Worm (Caenorhabditis elegans) whole organism, late embryonic: ENCODE measurements around the gene F59F3.6.

ENCODE experiments used
- C08G9.2 ChIP-seq: sonication (generic microtip); optimal IDR thresholded peaks from 2 replicates; lab custom pipeline; 2016; ENCODE audit warnings: mild to moderate bottlenecking, missing genetic modification characterization, moderate library complexity, missing compliant biosample characterization
- C38D4.7 ChIP-seq: fragments of 200-800 bp; sonication (Bioruptor generic); optimal IDR thresholded peaks from 2 replicates; lab custom pipeline; 2018; ENCODE audit warnings: mild to moderate bottlenecking, missing genetic modification characterization, moderate library complexity, missing compliant biosample characterization
- F13H6.1 ChIP-seq: sonication (generic microtip); optimal IDR thresholded peaks from 2 replicates; lab custom pipeline; 2016; ENCODE audit warnings: missing genetic modification characterization, missing compliant biosample characterization
- K09A11.1 ChIP-seq: sonication (generic microtip); optimal IDR thresholded peaks from 2 replicates; lab custom pipeline; 2017; ENCODE audit warnings: antibody characterized with exemption, mild to moderate bottlenecking, missing genetic modification characterization, missing compliant biosample characterization; ENCODE audit not compliant: insufficient read depth
- T23F11.4 ChIP-seq: fragments of 200-800 bp; sonication (Bioruptor generic); optimal IDR thresholded peaks from 2 replicates; lab custom pipeline; 2018; ENCODE audit warnings: mild to moderate bottlenecking, missing genetic modification characterization, missing compliant biosample characterization
- Y22D7AL.16 ChIP-seq: sonication (generic microtip); optimal IDR thresholded peaks from 2 replicates; lab custom pipeline; 2016; ENCODE audit warnings: missing genetic modification characterization, missing compliant biosample characterization
- ahr-1 ChIP-seq: sonication (generic microtip); optimal IDR thresholded peaks from 2 replicates; lab custom pipeline; 2016; ENCODE audit warnings: missing genetic modification characterization, missing compliant biosample characterization
- ama-1 ChIP-seq: fragments of 150-350 bp; optimal IDR thresholded peaks from 2 replicates; lab custom pipeline; 2014
- ceh-14 ChIP-seq: sonication (generic microtip); optimal IDR thresholded peaks from 2 replicates; lab custom pipeline; 2016; ENCODE audit warnings: missing genotype, missing genetic modification characterization, missing compliant biosample characterization
- ceh-2 ChIP-seq: sonication (generic microtip); optimal IDR thresholded peaks from 2 replicates; lab custom pipeline; 2016; ENCODE audit warnings: missing genotype, missing genetic modification characterization, missing compliant biosample characterization
- ceh-30 ChIP-seq: fragments of 150-350 bp; optimal IDR thresholded peaks from 2 replicates; lab custom pipeline; 2014; ENCODE audit warnings: missing biosample characterization, missing genetic modification characterization
- ceh-31 ChIP-seq: sonication (generic microtip); optimal IDR thresholded peaks from 2 replicates; lab custom pipeline; 2016; ENCODE audit warnings: missing genetic modification characterization, missing compliant biosample characterization
- ceh-34 ChIP-seq: sonication (generic microtip); optimal IDR thresholded peaks from 2 replicates; lab custom pipeline; 2016; ENCODE audit warnings: mild to moderate bottlenecking, missing genetic modification characterization, missing compliant biosample characterization
- ceh-45 ChIP-seq: fragments of 200-800 bp; sonication (Bioruptor generic); IDR thresholded peaks from 2 replicates; pipeline ENCODE4 v1.3.6; 2022; ENCODE audit warnings: missing genetic modification reagents, missing genetic modification characterization, missing compliant biosample characterization
- ceh-6 ChIP-seq: fragments of 200-800 bp; sonication (Bioruptor generic); optimal IDR thresholded peaks from 2 replicates; lab custom pipeline; 2018; ENCODE audit warnings: mild to moderate bottlenecking, missing genetic modification characterization, missing compliant biosample characterization
- ceh-9 ChIP-seq: sonication (generic microtip); optimal IDR thresholded peaks from 2 replicates; lab custom pipeline; 2016; ENCODE audit warnings: mild to moderate bottlenecking, missing genetic modification characterization, inconsistent platforms, missing compliant biosample characterization
- elt-2 ChIP-seq: sonication (generic microtip); optimal IDR thresholded peaks from 2 replicates; lab custom pipeline; 2016; ENCODE audit warnings: missing genetic modification reagents, missing genetic modification characterization, missing compliant biosample characterization
- elt-4 ChIP-seq: sonication (generic microtip); optimal IDR thresholded peaks from 2 replicates; lab custom pipeline; 2016; ENCODE audit warnings: missing genetic modification characterization, missing compliant biosample characterization
- ets-4 ChIP-seq: sonication (generic microtip); optimal IDR thresholded peaks from 2 replicates; lab custom pipeline; 2016; ENCODE audit warnings: missing genetic modification characterization, missing compliant biosample characterization
- eyg-1 ChIP-seq: sonication (generic microtip); optimal IDR thresholded peaks from 2 replicates; lab custom pipeline; 2016; ENCODE audit warnings: missing genotype, missing genetic modification characterization, missing compliant biosample characterization
- fax-1 ChIP-seq: sonication (generic microtip); optimal IDR thresholded peaks from 2 replicates; lab custom pipeline; 2016; ENCODE audit warnings: missing genotype, missing genetic modification characterization, missing compliant biosample characterization
- fkh-10 ChIP-seq: fragments of 150-350 bp; optimal IDR thresholded peaks from 2 replicates; lab custom pipeline; 2014; ENCODE audit warnings: missing biosample characterization, missing genetic modification reagents, missing genetic modification characterization
- fkh-6 ChIP-seq: sonication (generic microtip); optimal IDR thresholded peaks from 2 replicates; lab custom pipeline; 2016; ENCODE audit warnings: missing genetic modification characterization, missing compliant biosample characterization
- gmeb-2 ChIP-seq: sonication (generic microtip); optimal IDR thresholded peaks from 2 replicates; lab custom pipeline; 2016; ENCODE audit warnings: missing genetic modification characterization, inconsistent platforms, missing compliant biosample characterization
- hlh-13 ChIP-seq: fragments of 200-800 bp; sonication (Bioruptor generic); optimal IDR thresholded peaks from 2 replicates; lab custom pipeline; 2018; ENCODE audit warnings: mild to moderate bottlenecking, missing genetic modification characterization, missing compliant biosample characterization
- hlh-30 ChIP-seq: sonication (generic microtip); optimal IDR thresholded peaks from 2 replicates; lab custom pipeline; 2017; ENCODE audit warnings: antibody characterized with exemption, missing genetic modification characterization, missing compliant biosample characterization; ENCODE audit not compliant: insufficient read depth
- hlh-8 ChIP-seq: sonication (generic microtip); optimal IDR thresholded peaks from 2 replicates; lab custom pipeline; 2016; ENCODE audit warnings: missing genotype, missing genetic modification characterization, missing compliant biosample characterization
- lim-6 ChIP-seq: sonication (generic microtip); optimal IDR thresholded peaks from 2 replicates; lab custom pipeline; 2016; ENCODE audit warnings: missing genetic modification characterization, missing compliant biosample characterization
- lin-11 ChIP-seq: fragments of 200-800 bp; sonication (Bioruptor generic); optimal IDR thresholded peaks from 2 replicates; lab custom pipeline; 2018; ENCODE audit warnings: mild to moderate bottlenecking, missing genetic modification characterization, missing compliant biosample characterization
- madf-2 ChIP-seq: sonication (generic microtip); optimal IDR thresholded peaks from 2 replicates; lab custom pipeline; 2017; ENCODE audit warnings: missing genetic modification characterization, missing compliant biosample characterization
- mec-3 ChIP-seq: sonication (generic microtip); optimal IDR thresholded peaks from 2 replicates; lab custom pipeline; 2016; ENCODE audit warnings: borderline replicate concordance, missing genetic modification characterization, missing compliant biosample characterization
- nfya-1 ChIP-seq: sonication (generic microtip); optimal IDR thresholded peaks from 2 replicates; lab custom pipeline; 2017; ENCODE audit warnings: missing genetic modification characterization, mild to moderate bottlenecking, missing compliant biosample characterization, antibody characterized with exemption, moderate library complexity
- nhr-11 ChIP-seq: fragments of 150-350 bp; optimal IDR thresholded peaks from 2 replicates; lab custom pipeline; 2014; ENCODE audit warnings: missing biosample characterization, missing genetic modification characterization
- npax-4 ChIP-seq: sonication (generic microtip); optimal IDR thresholded peaks from 2 replicates; lab custom pipeline; 2016; ENCODE audit warnings: missing genetic modification characterization, missing compliant biosample characterization
- pat-9 ChIP-seq: fragments of 200-800 bp; sonication (Bioruptor generic); optimal IDR thresholded peaks from 2 replicates; lab custom pipeline; 2018; ENCODE audit warnings: mild to moderate bottlenecking, missing genetic modification characterization, moderate library complexity, missing compliant biosample characterization
- pha-2 ChIP-seq: sonication (generic microtip); optimal IDR thresholded peaks from 2 replicates; lab custom pipeline; 2017; ENCODE audit warnings: mild to moderate bottlenecking, missing genetic modification characterization, missing compliant biosample characterization
- pros-1 ChIP-seq: fragments of 150-350 bp; optimal IDR thresholded peaks from 2 replicates; lab custom pipeline; 2014; ENCODE audit warnings: missing biosample characterization, missing genetic modification reagents, missing genetic modification characterization
- ref-2 ChIP-seq: sonication (generic microtip); optimal IDR thresholded peaks from 2 replicates; lab custom pipeline; 2016; ENCODE audit warnings: missing genetic modification characterization, missing compliant biosample characterization
- sdc-2 ChIP-seq: sonication (generic microtip); optimal IDR thresholded peaks from 2 replicates; lab custom pipeline; 2016; ENCODE audit warnings: missing genotype, missing genetic modification characterization, missing compliant biosample characterization
- sox-2 ChIP-seq: fragments of 200-800 bp; sonication (Bioruptor generic); IDR thresholded peaks from 2 replicates; pipeline ENCODE4 v1.3.6; 2022; ENCODE audit warnings: missing genetic modification reagents, missing genetic modification characterization, missing compliant biosample characterization
- sox-4 ChIP-seq: sonication (generic microtip); optimal IDR thresholded peaks from 2 replicates; lab custom pipeline; 2017; ENCODE audit warnings: mild to moderate bottlenecking, missing genetic modification characterization, inconsistent platforms, missing compliant biosample characterization
- syd-9 ChIP-seq: sonication (generic microtip); optimal IDR thresholded peaks from 2 replicates; lab custom pipeline; 2016; ENCODE audit warnings: mild to moderate bottlenecking, missing genetic modification characterization, moderate library complexity, missing compliant biosample characterization
- tbx-7 ChIP-seq: sonication (generic microtip); optimal IDR thresholded peaks from 2 replicates; lab custom pipeline; 2016; ENCODE audit warnings: missing genotype, missing genetic modification characterization, missing compliant biosample characterization
- unc-3 ChIP-seq, 2 experiments: fragments of 200-800 bp in 1 of 2; sonication (Bioruptor generic) in 1 of 2; sonication (generic microtip) in 1 of 2; conservative IDR thresholded peaks in 1 of 2; optimal IDR thresholded peaks in 1 of 2; 2 replicates each; pipeline versions ENCODE4 v1.3.6 to Lab custom; 2016 to 2022; ENCODE audit warnings: missing compliant biosample characterization in 2 of 2, missing genetic modification characterization in 2 of 2, missing genetic modification reagents in 1 of 2
- unc-42 ChIP-seq: sonication (generic microtip); optimal IDR thresholded peaks from 2 replicates; lab custom pipeline; 2016; ENCODE audit warnings: missing genotype, missing genetic modification characterization, missing compliant biosample characterization
- unc-55 ChIP-seq: sonication (generic microtip); optimal IDR thresholded peaks from 2 replicates; lab custom pipeline; 2017; ENCODE audit warnings: missing biosample characterization, missing genetic modification reagents, missing genetic modification characterization
- unc-86 ChIP-seq: sonication (generic microtip); optimal IDR thresholded peaks from 2 replicates; lab custom pipeline; 2016; ENCODE audit warnings: missing genetic modification characterization, missing compliant biosample characterization
- zip-5 ChIP-seq: sonication (generic microtip); optimal IDR thresholded peaks from 2 replicates; lab custom pipeline; 2016; ENCODE audit warnings: missing genetic modification characterization, missing compliant biosample characterization
- ztf-16 ChIP-seq: sonication (generic microtip); optimal IDR thresholded peaks from 2 replicates; lab custom pipeline; 2017; ENCODE audit warnings: missing genetic modification characterization, missing compliant biosample characterization

Gene F59F3.6

ce11 chrX:11031869-11032268, 32.8 kb upstream of the F59F3.6 start:
- TF ChIP-seq C38D4.7: peak; percentile 33
- TF ChIP-seq pros-1: peak; percentile 61
- TF ChIP-seq npax-4 (tag; lab: Kevin White, UChicago): no peak
- TF ChIP-seq unc-42 (tag; lab: Kevin White, UChicago): peak; percentile 16
- no peak for TF ChIP-seq madf-2 (tag; lab: Kevin White, UChicago)
- TF ChIP-seq gmeb-2: no peak

- peak; percentile 3 for TF ChIP-seq mec-3
- TF ChIP-seq lin-11 (tag; lab: Kevin White, UChicago): no peak
- no peak for TF ChIP-seq nhr-11
- TF ChIP-seq unc-3 (GFP tag; conservative IDR thresholded peaks at IDR 0.05; lab: Robert Waterston, UW): 0 out of 2 replicates have a peak, but pooled peaks have one; percentile 14
- no peak for TF ChIP-seq unc-3 (tag; optimal IDR thresholded peaks at IDR 0.05; lab: Kevin White, UChicago)
- TF ChIP-seq ceh-45 (GFP tag; lab: Robert Waterston, UW): no peak
- TF ChIP-seq unc-86: no peak
- TF ChIP-seq ceh-34 (tag; lab: Kevin White, UChicago): peak; percentile 90
- peak; percentile 74 for TF ChIP-seq ets-4 (tag; lab: Kevin White, UChicago)
- TF ChIP-seq C08G9.2: peak; percentile 75
- TF ChIP-seq gmeb-2: no peak
- no peak for TF ChIP-seq sox-4
- no peak for TF ChIP-seq zip-5 (tag; lab: Kevin White, UChicago)
- TF ChIP-seq ceh-14 (tag; lab: Kevin White, UChicago): peak; percentile 80
- TF ChIP-seq fkh-10: no peak
- TF ChIP-seq hlh-13 (GFP tag; lab: Kevin White, UChicago): no peak
- TF ChIP-seq ahr-1 (tag; lab: Kevin White, UChicago): peak; percentile 9
- peak; percentile 40 for TF ChIP-seq elt-2
- TF ChIP-seq unc-55 (GFP tag; lab: Kevin White, UChicago): peak; percentile 85
- TF ChIP-seq hlh-30 (tag; lab: Kevin White, UChicago): peak; percentile 72
- peak; percentile 69 for TF ChIP-seq hlh-8
- peak; percentile 64 for TF ChIP-seq ztf-16 (tag; lab: Kevin White, UChicago)
- peak; percentile 76 for TF ChIP-seq ceh-6
- peak; percentile 71 for TF ChIP-seq eyg-1
- TF ChIP-seq ceh-9 (tag; lab: Kevin White, UChicago): no peak
- peak; percentile 45 for TF ChIP-seq lim-6 (tag; lab: Kevin White, UChicago)
- peak; percentile 58 for TF ChIP-seq tbx-7 (tag; lab: Kevin White, UChicago)
- peak; percentile 73 for TF ChIP-seq madf-2 (tag; lab: Kevin White, UChicago)
- peak; percentile 89 for TF ChIP-seq ref-2 (tag; lab: Kevin White, UChicago)
- TF ChIP-seq ceh-2 (tag; lab: Kevin White, UChicago): peak; percentile 86
- peak; percentile 83 for TF ChIP-seq sdc-2
- no peak for TF ChIP-seq Y22D7AL.16
- peak; percentile 73 for TF ChIP-seq syd-9
- TF ChIP-seq T23F11.4 (GFP tag; lab: Kevin White, UChicago): peak; percentile 57
- peak; percentile 78 for TF ChIP-seq F13H6.1 (tag; lab: Kevin White, UChicago)
- TF ChIP-seq ceh-30 (tag; lab: Kevin White, UChicago): no peak
- peak; percentile 85 for TF ChIP-seq unc-42 (tag; lab: Kevin White, UChicago)
- TF ChIP-seq fax-1 (tag; lab: Kevin White, UChicago): no peak
- TF ChIP-seq pat-9: peak; percentile 52
- peak; percentile 89 for TF ChIP-seq nfya-1 (tag; lab: Kevin White, UChicago)
- TF ChIP-seq K09A11.1 (tag; lab: Kevin White, UChicago): peak; percentile 16
- TF ChIP-seq ama-1 (lab: Kevin White, UChicago): peak; percentile 34
- peak; percentile 57 for TF ChIP-seq pha-2 (tag; lab: Kevin White, UChicago)
- TF ChIP-seq elt-4: no peak
- TF ChIP-seq npax-4 (tag; lab: Kevin White, UChicago): no peak
- TF ChIP-seq sox-2 (GFP tag; lab: Robert Waterston, UW): no peak
- no peak for TF ChIP-seq fkh-6 (tag; lab: Kevin White, UChicago)
- peak; percentile 97 for TF ChIP-seq ceh-31 (tag; lab: Kevin White, UChicago)
Measured at ce11 chrX:11031047-11031695, 32.1 kb upstream of the F59F3.6 start.
